Worm (Caenorhabditis elegans) whole organism, L4 larva: ENCODE data around the gene srj-24.
"Not testable (repeated sequence)": the region's sequence is repeated elsewhere in the genome, so short reads cannot be mapped to it uniquely, and the experiment has no call there.

Experiments
- ama-1 ChIP-seq: fragments of 150-350 bp; optimal IDR thresholded peaks from 2 replicates; lab custom pipeline; 2014; ENCODE audit warnings: inconsistent platforms, mixed read lengths
- rbr-2 ChIP-seq: sonication (generic microtip); optimal IDR thresholded peaks from 2 replicates; lab custom pipeline; 2016; ENCODE audit warnings: missing genotype, missing genetic modification characterization, missing compliant biosample characterization

DNA sequence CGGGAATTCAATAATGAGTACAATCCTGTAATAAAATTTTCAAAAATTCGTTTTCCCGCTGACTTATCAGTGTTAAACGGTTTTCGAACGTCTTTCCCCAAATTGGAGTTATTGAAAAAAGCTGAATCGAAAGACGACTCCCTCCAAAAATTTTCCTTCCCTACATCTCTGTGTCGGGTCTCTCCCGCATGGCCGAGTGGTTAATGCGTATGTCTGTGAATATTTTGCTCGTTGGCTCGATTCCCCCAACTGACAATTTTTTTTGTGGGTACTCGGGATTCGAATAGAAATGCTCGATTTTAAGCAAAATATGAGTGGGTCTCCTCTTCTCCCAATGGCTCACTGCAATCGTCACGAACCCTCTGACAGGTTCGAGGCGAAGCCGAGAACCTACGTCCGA lies 32.2 kb downstream of the srj-24 start:
- TF ChIP-seq ama-1, rbr-2: not testable (repeated sequence)
